Worm (Caenorhabditis elegans) whole organism, L4/young adult: ENCODE results near the gene col-165.

Source experiments
- W03F9.2 ChIP-seq: fragments of 150-350 bp; optimal IDR thresholded peaks from 2 replicates; lab custom pipeline; 2014; ENCODE audit warnings: missing biosample characterization, missing genetic modification characterization
- dao-5 ChIP-seq: sonication (generic microtip); optimal IDR thresholded peaks from 2 replicates; lab custom pipeline; 2016; ENCODE audit warnings: missing genotype, missing genetic modification characterization, moderate library complexity, missing compliant biosample characterization
- him-1 ChIP-seq: sonication (generic microtip); optimal IDR thresholded peaks from 2 replicates; lab custom pipeline; 2016; ENCODE audit warnings: missing genotype, missing genetic modification reagents, missing genetic modification characterization, missing compliant biosample characterization

Gene col-165

DNA sequence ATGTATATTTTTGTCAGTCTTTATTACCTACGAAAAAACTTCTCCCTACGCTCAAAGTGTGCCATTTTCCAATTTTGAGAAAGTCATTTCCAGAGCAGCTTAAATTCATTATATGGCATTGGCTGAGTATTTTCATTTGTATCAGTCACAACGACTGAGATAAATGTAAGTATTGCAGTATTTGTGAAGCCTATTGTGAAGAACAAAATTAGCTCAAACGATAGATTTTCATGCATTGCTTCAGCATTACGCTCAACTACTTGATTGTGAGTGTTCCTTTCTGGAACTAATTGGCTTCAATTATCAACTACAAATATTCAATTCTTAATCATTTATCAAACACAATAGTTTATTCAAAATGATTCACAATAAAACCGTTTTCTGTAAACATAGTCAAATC lies 24.3 kb downstream of the col-165 start, which contains the start of gene R160.12:
TSS of gene R160.12 (minus strand) at position 101 of the 400 bp plus-strand sequence.
- no peak for TF ChIP-seq him-1 (tag; lab: Kevin White, UChicago)
- no peak for TF ChIP-seq dao-5
- no peak for TF ChIP-seq W03F9.2 (tag; lab: Kevin White, UChicago)

DNA sequence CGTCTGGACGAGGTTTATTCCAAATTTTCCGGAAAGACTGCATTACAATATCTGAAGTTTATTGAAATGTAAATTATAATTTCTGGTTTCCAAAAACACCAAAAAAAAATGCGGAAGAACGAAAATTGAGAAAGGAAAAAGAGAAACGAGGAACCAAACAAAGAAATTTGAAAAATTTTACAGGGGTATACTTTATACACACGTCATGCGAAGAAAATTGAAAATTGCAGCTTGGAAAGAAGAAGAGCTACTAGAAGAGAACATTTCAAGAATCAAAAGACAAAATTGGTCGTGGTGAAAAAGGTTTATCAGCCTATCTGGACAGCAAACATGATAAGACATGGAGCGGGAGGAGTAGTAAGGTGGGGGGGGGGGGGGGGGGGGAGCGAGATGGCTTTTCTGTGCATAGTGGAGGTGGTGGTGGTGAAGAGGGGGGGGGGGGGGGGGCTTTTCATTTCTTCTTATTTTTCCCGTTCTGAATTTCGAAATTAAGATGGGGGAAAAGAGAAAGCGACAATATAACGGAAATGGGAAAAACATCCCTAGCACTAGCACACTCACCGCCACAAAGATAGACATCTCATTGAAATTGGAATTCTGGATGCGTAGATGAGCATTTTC lies 30.0 kb downstream of the col-165 start, which contains the start of gene lst-2:
TSS of gene lst-2 (minus strand) at position 51 of the 621 bp plus-strand sequence.
- TF ChIP-seq dao-5 (no peak), him-1 (tag; lab: Kevin White, UChicago) (no peak), W03F9.2 (tag; lab: Kevin White, UChicago) (no peak)

DNA sequence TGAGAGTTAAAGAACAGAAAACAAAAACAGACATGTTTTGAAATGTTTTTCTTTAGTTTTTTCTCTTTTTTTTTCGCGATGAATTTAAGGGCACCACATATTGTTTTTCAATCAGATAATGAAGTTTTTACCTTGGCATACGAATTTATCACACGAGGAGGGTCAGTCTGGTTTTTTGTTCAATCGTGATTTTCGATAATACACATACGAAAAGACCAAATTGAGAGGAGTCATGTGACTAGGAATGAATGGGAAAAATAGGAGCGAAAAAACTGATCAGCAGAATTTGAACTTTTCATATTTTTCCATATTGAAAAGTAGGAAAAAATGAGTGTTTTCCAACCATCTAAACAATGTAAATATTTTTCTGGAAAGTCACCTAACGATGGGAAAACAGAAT lies 33.1 kb downstream of the col-165 start:
- TF ChIP-seq dao-5 (no peak), him-1 (tag; lab: Kevin White, UChicago) (no peak), W03F9.2 (tag; lab: Kevin White, UChicago) (no peak)

DNA sequence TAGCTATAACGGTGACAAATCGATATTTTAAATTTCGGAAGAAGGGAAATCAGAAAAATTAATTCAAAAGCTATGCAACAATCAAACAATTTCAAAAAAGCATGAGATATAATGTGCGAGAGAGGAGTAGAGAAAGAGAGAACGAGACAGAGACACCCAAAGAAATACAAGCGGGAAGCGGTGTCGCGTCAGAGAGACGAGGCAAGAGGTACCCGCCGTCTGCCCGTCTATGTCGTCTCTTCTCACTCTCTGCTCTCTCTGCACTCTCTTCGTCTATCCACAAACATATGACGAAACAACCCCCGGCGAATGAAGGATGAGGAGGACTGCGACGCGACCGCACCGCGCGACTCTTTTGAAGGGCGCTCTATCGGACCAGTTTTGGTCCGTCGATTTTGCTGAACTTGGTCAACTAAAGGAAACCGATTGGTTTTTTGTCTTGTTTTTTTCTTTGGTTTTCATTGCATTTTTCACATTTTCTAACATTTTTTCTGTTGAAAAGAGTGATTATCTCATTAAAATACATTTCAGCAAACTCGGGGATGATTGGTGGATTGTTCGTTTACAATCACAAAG lies 35.5 kb downstream of the col-165 start, which contains the start of gene dpy-23:
TSS of gene dpy-23 (plus strand) at position 526 of the 576 bp plus-strand sequence.
- TF ChIP-seq dao-5, result no peak
- peak; percentile 66 for TF ChIP-seq him-1 (tag; lab: Kevin White, UChicago)
- TF ChIP-seq W03F9.2 (tag; lab: Kevin White, UChicago), result peak; percentile 60

DNA sequence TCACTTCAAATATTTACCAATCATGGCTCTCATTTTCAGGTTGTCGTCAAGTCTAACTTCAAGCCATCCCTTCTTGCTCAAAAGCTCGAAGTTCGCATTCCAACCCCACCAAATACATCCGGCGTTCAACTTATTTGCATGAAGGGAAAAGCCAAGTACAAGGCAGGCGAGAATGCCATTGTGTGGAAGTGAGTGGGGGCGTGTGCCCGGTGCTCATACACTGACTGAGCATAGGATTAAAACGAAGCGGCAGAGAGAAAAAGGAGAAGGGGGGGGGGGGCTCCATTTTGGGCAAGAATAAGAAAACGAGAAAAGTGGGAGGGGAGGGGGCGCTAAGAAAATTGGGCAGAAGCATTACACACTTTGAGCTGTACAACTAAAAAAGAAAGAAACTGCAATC lies 38.3 kb downstream of the col-165 start:
- TF ChIP-seq W03F9.2 (tag; lab: Kevin White, UChicago) (no peak), dao-5 (no peak), him-1 (tag; lab: Kevin White, UChicago) (no peak)

DNA sequence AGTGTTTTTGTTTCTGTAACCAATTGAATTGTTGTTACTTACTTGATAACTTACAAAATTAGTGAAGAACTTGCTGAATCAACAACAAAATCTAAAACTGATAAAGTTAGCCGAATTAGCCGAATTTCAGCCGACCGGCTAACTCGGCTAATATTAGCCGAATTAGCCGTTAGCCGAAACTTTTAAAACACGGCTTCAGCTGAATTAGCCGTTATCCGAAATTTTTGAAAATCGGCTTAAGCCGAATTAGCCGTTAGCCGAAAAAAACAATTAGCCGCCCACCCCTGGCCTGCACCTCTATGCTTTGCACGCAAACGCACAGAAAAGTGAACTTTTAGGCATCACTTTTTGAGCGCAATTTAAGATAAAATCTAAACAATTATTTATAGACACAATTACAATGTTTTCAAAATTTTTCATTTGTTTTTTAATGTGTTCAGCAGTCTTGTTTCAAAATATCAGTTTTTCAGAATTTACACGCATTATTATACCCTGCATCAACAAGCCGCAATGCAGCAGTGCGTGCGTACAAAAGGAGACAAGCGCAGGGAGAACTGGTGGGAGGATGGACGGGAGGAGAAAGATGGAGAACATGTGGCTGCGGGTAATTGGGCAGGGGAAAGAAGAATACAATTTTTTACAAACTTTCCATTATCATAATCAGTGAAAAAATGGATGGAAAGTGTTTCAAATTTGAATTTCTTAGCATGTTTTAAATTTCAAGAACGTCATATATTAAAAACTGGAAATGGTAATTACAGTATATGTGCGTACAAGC lies 41.8 kb downstream of the col-165 start:
- TF ChIP-seq him-1 (tag; lab: Kevin White, UChicago) (peak; percentile 73), dao-5 (no peak), W03F9.2 (tag; lab: Kevin White, UChicago) (peak; percentile 46)

DNA sequence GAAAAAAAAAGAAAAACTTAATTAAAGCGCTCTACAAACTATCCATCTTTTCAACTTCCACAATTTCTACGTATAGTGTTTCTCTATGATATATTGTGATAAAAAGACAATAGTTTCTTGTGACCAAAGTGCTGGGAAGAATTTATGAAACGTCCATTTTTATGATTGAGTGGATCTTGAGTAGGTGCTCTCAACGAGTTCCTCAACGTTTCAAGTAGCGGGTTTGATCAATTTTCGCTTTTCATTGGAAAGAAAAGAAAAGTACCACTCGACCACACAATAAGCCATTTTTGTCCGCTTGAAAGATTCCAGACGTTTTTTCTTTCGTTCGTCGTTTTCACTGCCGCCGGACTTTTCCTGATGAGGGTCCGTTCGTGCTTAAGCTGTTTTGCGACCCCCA lies 44.0 kb downstream of the col-165 start:
- TF ChIP-seq dao-5 (no peak), him-1 (tag; lab: Kevin White, UChicago) (no peak), W03F9.2 (tag; lab: Kevin White, UChicago) (no peak)

DNA sequence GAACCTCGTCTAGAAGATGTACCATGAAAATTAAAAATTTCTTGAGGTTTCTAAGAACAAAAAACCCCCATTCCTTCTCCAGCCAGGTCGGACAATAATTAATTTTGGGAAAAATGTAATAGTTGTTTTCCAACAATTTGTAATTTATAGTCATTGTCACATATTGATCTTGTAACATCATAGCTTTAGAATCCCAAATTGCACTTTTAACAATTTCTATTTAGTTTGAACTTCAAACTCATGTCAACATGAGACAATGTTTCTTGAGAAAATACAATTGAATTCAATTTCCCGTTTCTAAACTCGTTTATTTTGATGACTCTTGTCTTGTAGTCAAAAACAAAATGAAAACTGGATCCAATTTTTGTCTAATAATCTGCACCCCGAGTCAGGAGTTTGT lies 46.9 kb downstream of the col-165 start:
- TF ChIP-seq dao-5 (no peak), him-1 (tag; lab: Kevin White, UChicago) (no peak), W03F9.2 (tag; lab: Kevin White, UChicago) (no peak)

DNA sequence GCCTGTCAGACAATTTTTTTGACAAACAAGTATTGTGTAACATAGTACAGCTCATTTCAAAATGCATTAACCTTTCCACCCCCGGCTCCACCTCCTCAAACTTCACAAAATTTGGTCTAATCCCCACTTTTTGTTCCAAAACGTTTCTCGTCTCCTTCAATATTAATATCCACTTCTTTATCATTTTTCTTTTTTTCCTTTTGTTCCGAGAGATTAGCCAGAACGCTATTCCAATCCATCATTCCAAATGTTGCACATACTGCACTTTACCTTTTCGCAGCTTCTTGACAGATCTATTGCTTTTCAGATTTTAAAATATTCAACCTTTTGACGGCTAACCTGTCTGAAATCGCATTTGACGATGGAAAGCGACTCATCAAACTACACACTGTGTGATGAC lies 49.4 kb downstream of the col-165 start, which contains the start of gene D1079.1:
TSS of gene D1079.1 (plus strand) at position 301 of the 400 bp plus-strand sequence.
- TF ChIP-seq him-1 (tag; lab: Kevin White, UChicago) (no peak), W03F9.2 (tag; lab: Kevin White, UChicago) (no peak), dao-5 (no peak)
